Fruit fly (Drosophila melanogaster) whole organism, pupa: ENCODE results near the gene Gr98d.

Source experiments
- CG10348 ChIP-seq: fragments of 200-800 bp; sonication (Bioruptor generic); IDR thresholded peaks from 2 replicates; pipeline ENCODE4 v1.3.6; 2022; ENCODE audit warnings: missing biosample characterization, missing genetic modification characterization
- CG13204 ChIP-seq: fragments of 200-800 bp; sonication (Bioruptor generic); optimal IDR thresholded peaks from 2 replicates; lab custom pipeline; 2018; ENCODE audit warnings: missing biosample characterization, mild to moderate bottlenecking, missing genetic modification characterization, moderate library complexity
- CG14655 ChIP-seq: fragments of 200-800 bp; sonication (Bioruptor generic); optimal IDR thresholded peaks from 3 replicates; lab custom pipeline; 2017; ENCODE audit warnings: mild to moderate bottlenecking, missing biosample characterization, missing genetic modification reagents, missing genetic modification characterization
- CG32121 ChIP-seq: fragments of 200-800 bp; sonication (Bioruptor generic); IDR thresholded peaks from 2 replicates; pipeline ENCODE4 v1.3.6; 2022; ENCODE audit warnings: missing biosample characterization, missing genetic modification characterization
- CG34367 ChIP-seq: fragments of 200-800 bp; sonication (Bioruptor generic); optimal IDR thresholded peaks from 2 replicates; lab custom pipeline; 2018; ENCODE audit warnings: missing biosample characterization, mild to moderate bottlenecking, missing genetic modification characterization
- CG4496 ChIP-seq: fragments of 200-800 bp; sonication (Bioruptor generic); IDR thresholded peaks from 3 replicates; pipeline ENCODE4 v1.3.6; 2022; ENCODE audit warnings: missing biosample characterization, missing genetic modification characterization
- CG8159 ChIP-seq: fragments of 200-800 bp; sonication (Bioruptor generic); optimal IDR thresholded peaks from 3 replicates; lab custom pipeline; 2018; ENCODE audit warnings: missing biosample characterization, mild to moderate bottlenecking, missing genetic modification characterization, moderate library complexity
- CG9948 ChIP-seq: fragments of 200-800 bp; sonication (Bioruptor generic); optimal IDR thresholded peaks from 2 replicates; lab custom pipeline; 2018; ENCODE audit warnings: missing biosample characterization, mild to moderate bottlenecking, missing genetic modification characterization, moderate library complexity
- D1 ChIP-seq: fragments of 200-800 bp; sonication (Bioruptor generic); optimal IDR thresholded peaks from 2 replicates; lab custom pipeline; 2018; ENCODE audit warnings: missing biosample characterization, mild to moderate bottlenecking, missing genetic modification characterization, moderate library complexity
- EcR ChIP-seq: fragments of 200-800 bp; sonication (Bioruptor generic); optimal IDR thresholded peaks from 3 replicates; lab custom pipeline; 2019; ENCODE audit warnings: missing biosample characterization, missing genetic modification characterization, mild to moderate bottlenecking, moderate library complexity, missing genetic modification reagents
- Ets98B ChIP-seq: fragments of 200-800 bp; sonication (Bioruptor generic); IDR thresholded peaks from 2 replicates; pipeline ENCODE4 v1.3.6; 2022; ENCODE audit warnings: missing biosample characterization, missing genetic modification characterization
- Pif1B ChIP-seq: fragments of 200-800 bp; sonication (Bioruptor generic); optimal IDR thresholded peaks from 3 replicates; lab custom pipeline; 2016; ENCODE audit warnings: missing biosample characterization, missing genetic modification characterization
- fd96Ca ChIP-seq: fragments of 200-800 bp; sonication (Bioruptor generic); IDR thresholded peaks from 3 replicates; pipeline ENCODE4 v1.3.6; 2022; ENCODE audit warnings: missing biosample characterization, missing genetic modification characterization

dm6 chr3R:27580274-27581011, 34.6 kb downstream of the Gr98d start:
- TF ChIP-seq Pif1B (no peak), D1 (tag; lab: Kevin White, UChicago) (no peak), CG10348 (GFP tag; lab: Robert Waterston, UW) (no peak), EcR (peak; percentile 38), CG8159 (no peak), CG13204 (GFP tag; lab: Kevin White, UChicago) (no peak), CG4496 (GFP tag; lab: Robert Waterston, UW) (no peak), CG9948 (tag; lab: Kevin White, UChicago) (no peak), CG14655 (GFP tag; lab: Kevin White, UChicago) (no peak), Ets98B (GFP tag; lab: Robert Waterston, UW) (no peak), fd96Ca (GFP tag; lab: Robert Waterston, UW) (no peak), CG32121 (GFP tag; lab: Robert Waterston, UW) (no peak), CG34367 (no peak)
